Fruit fly (Drosophila melanogaster): ENCODE data around the gene CG10086.
A peak's percentile ranks its signal among the peaks of the same experiment; 100 is the strongest.

Gene CG10086

dm6 chr3R:7757822-7758221, 32.6 kb upstream of the CG10086 start, which contains the start of gene CG10919:
Gene CG10919 (plus strand): TSS chr3R:7758122.
- no peak for TF ChIP-seq CG16779 (tag; optimal IDR thresholded peaks at IDR 0.05)
- TF ChIP-seq achi (GFP tag; optimal IDR thresholded peaks at IDR 0.05), result no peak
- TF ChIP-seq vri (GFP tag; optimal IDR thresholded peaks at IDR 0.05), result no peak
- TF ChIP-seq CG10631 (GFP tag; optimal IDR thresholded peaks at IDR 0.05), result no peak
- no peak for TF ChIP-seq Sox15 (GFP tag; optimal IDR thresholded peaks at IDR 0.05)
- no peak for TF ChIP-seq Hr38 (GFP tag; optimal IDR thresholded peaks at IDR 0.05)
- TF ChIP-seq fd59A (GFP tag; optimal IDR thresholded peaks at IDR 0.05), result no peak
- no peak for TF ChIP-seq fkh (GFP tag; optimal IDR thresholded peaks at IDR 0.05)
- TF ChIP-seq Ets21C (GFP tag; optimal IDR thresholded peaks at IDR 0.05), result no peak
- TF ChIP-seq ss (GFP tag; optimal IDR thresholded peaks at IDR 0.05), result no peak
- TF ChIP-seq fd85E (GFP tag; optimal IDR thresholded peaks at IDR 0.05), result no peak
- no peak for TF ChIP-seq Hr39 (GFP tag; optimal IDR thresholded peaks at IDR 0.05)
- no peak for TF ChIP-seq CG6854 (GFP tag; optimal IDR thresholded peaks at IDR 0.05)
- TF ChIP-seq cyc (GFP tag; optimal IDR thresholded peaks at IDR 0.05), result no peak
- no peak for TF ChIP-seq OdsH (GFP tag; optimal IDR thresholded peaks at IDR 0.05)
- TF ChIP-seq CG11902 (GFP tag; optimal IDR thresholded peaks at IDR 0.05), result no peak
- no peak for TF ChIP-seq pdm3 (GFP tag; optimal IDR thresholded peaks at IDR 0.05)

- no peak for TF ChIP-seq CG3032 (tag; optimal IDR thresholded peaks at IDR 0.05)
- TF ChIP-seq CG8119 (GFP tag; IDR thresholded peaks at IDR 0.05), result no peak
- TF ChIP-seq CG6854 (GFP tag; optimal IDR thresholded peaks at IDR 0.05), result no peak
- no peak for TF ChIP-seq esn (GFP tag; optimal IDR thresholded peaks at IDR 0.05)
- no peak for TF ChIP-seq CG1621 (tag; optimal IDR thresholded peaks at IDR 0.05)
- no peak for TF ChIP-seq Gug (GFP tag; IDR thresholded peaks at IDR 0.05)
- no peak for TF ChIP-seq CG8632 (GFP tag; optimal IDR thresholded peaks at IDR 0.05)
- TF ChIP-seq CG11762 (GFP tag; optimal IDR thresholded peaks at IDR 0.05; ENCODE audit: insufficient read depth), result no peak
- TF ChIP-seq CG4318 (GFP tag; optimal IDR thresholded peaks at IDR 0.05), result no peak
- no peak for TF ChIP-seq Ets96B (tag; optimal IDR thresholded peaks at IDR 0.05)
- no peak for TF ChIP-seq Lpt (GFP tag; optimal IDR thresholded peaks at IDR 0.05)
- TF ChIP-seq CG32006 (GFP tag; optimal IDR thresholded peaks at IDR 0.05), result no peak
- TF ChIP-seq Hr38 (GFP tag; optimal IDR thresholded peaks at IDR 0.05), result no peak
- TF ChIP-seq dsx (GFP tag; optimal IDR thresholded peaks at IDR 0.05; ENCODE audit: poor library complexity, severe bottlenecking), result no peak
- no peak for TF ChIP-seq CG6792 (GFP tag; optimal IDR thresholded peaks at IDR 0.05)
- TF ChIP-seq Hr4 (GFP tag; optimal IDR thresholded peaks at IDR 0.05), result no peak
- no peak for TF ChIP-seq Met (GFP tag; optimal IDR thresholded peaks at IDR 0.05)
- no peak for TF ChIP-seq CG9139 (GFP tag; optimal IDR thresholded peaks at IDR 0.05)
Observed at dm6 chr3R:7759486-7759885, 30.9 kb upstream of the CG10086 start, which contains the start of gene Sp7. Gene Sp7 (plus strand): TSS chr3R:7759786.

dm6 chr3R:7760970-7761558, 29.4 kb upstream of the CG10086 start:
- no peak for TF ChIP-seq ss (GFP tag; optimal IDR thresholded peaks at IDR 0.05)
- peak; percentile 95 for TF ChIP-seq svp (GFP tag)
- peak; percentile 12 for TF ChIP-seq vri (GFP tag; optimal IDR thresholded peaks at IDR 0.05)
- no peak for TF ChIP-seq Smox (GFP tag; optimal IDR thresholded peaks at IDR 0.05)
- TF ChIP-seq Hr39 (GFP tag; optimal IDR thresholded peaks at IDR 0.05), result no peak
- no peak for TF ChIP-seq Ets96B (tag; optimal IDR thresholded peaks at IDR 0.05)
- no peak for TF ChIP-seq OdsH (GFP tag; optimal IDR thresholded peaks at IDR 0.05)
- TF ChIP-seq CG3919 (GFP tag; optimal IDR thresholded peaks at IDR 0.05), result no peak
- no peak for TF ChIP-seq CG16779 (tag; optimal IDR thresholded peaks at IDR 0.05)
- no peak for TF ChIP-seq CG6163 (GFP tag; IDR thresholded peaks at IDR 0.05)
- TF ChIP-seq CG32006 (GFP tag; optimal IDR thresholded peaks at IDR 0.05), result no peak
- no peak for TF ChIP-seq CG11294 (GFP tag; IDR thresholded peaks at IDR 0.05)
- peak; percentile 45 for TF ChIP-seq Eip78C (GFP tag)
- TF ChIP-seq CG4318 (GFP tag; optimal IDR thresholded peaks at IDR 0.05), result no peak
- no peak for TF ChIP-seq CG9139 (GFP tag; optimal IDR thresholded peaks at IDR 0.05)
- no peak for TF ChIP-seq CG7368 (GFP tag; optimal IDR thresholded peaks at IDR 0.05)
- TF ChIP-seq CG10669 (GFP tag; optimal IDR thresholded peaks at IDR 0.05), result no peak
- TF ChIP-seq esn (GFP tag; optimal IDR thresholded peaks at IDR 0.05), result no peak
